Fruit fly (Drosophila melanogaster) whole organism, prepupa: ENCODE data around the gene CG5160.
A peak's percentile ranks its signal among the peaks of the same experiment; 100 is the strongest.

ENCODE experiments used
- Blimp-1 ChIP-seq: fragments of 200-800 bp; sonication (Bioruptor generic); optimal IDR thresholded peaks from 3 replicates; lab custom pipeline; 2017; ENCODE audit warnings: missing biosample characterization, missing genetic modification characterization, mild to moderate bottlenecking, moderate library complexity, missing genetic modification reagents
- CG10631 ChIP-seq: fragments of 200-800 bp; sonication (Bioruptor generic); optimal IDR thresholded peaks from 2 replicates; lab custom pipeline; 2016; ENCODE audit warnings: missing biosample characterization, missing genetic modification characterization
- CG10669 ChIP-seq: fragments of 200-800 bp; sonication (Bioruptor generic); optimal IDR thresholded peaks from 3 replicates; lab custom pipeline; 2018; ENCODE audit warnings: missing biosample characterization, mild to moderate bottlenecking, missing genetic modification characterization, moderate library complexity
- CG11902 ChIP-seq: fragments of 200-800 bp; sonication (Bioruptor generic); optimal IDR thresholded peaks from 3 replicates; lab custom pipeline; 2016; ENCODE audit warnings: missing biosample characterization, missing genetic modification characterization
- CG15336 ChIP-seq: fragments of 200-800 bp; sonication (Bioruptor generic); IDR thresholded peaks from 2 replicates; pipeline ENCODE4 v1.3.6; 2022; ENCODE audit warnings: missing biosample characterization, missing genetic modification characterization
- CG1621 ChIP-seq: fragments of 200-800 bp; sonication (Bioruptor generic); optimal IDR thresholded peaks from 3 replicates; lab custom pipeline; 2018; ENCODE audit warnings: missing biosample characterization, mild to moderate bottlenecking, missing genetic modification characterization
- CG3032 ChIP-seq: fragments of 200-800 bp; optimal IDR thresholded peaks from 2 replicates; lab custom pipeline; 2019; ENCODE audit warnings: missing biosample characterization, mild to moderate bottlenecking, missing genetic modification characterization, moderate library complexity
- CG31627 ChIP-seq: fragments of 200-800 bp; sonication (Bioruptor generic); optimal IDR thresholded peaks from 3 replicates; lab custom pipeline; 2016; ENCODE audit warnings: missing biosample characterization, missing genetic modification characterization
- CG32006 ChIP-seq: fragments of 200-800 bp; sonication (Bioruptor generic); optimal IDR thresholded peaks from 3 replicates; lab custom pipeline; 2017; ENCODE audit warnings: missing biosample characterization, mild to moderate bottlenecking, missing genetic modification characterization
- CG3919 ChIP-seq: fragments of 200-800 bp; sonication (Bioruptor generic); optimal IDR thresholded peaks from 3 replicates; lab custom pipeline; 2016; ENCODE audit warnings: missing biosample characterization, missing genetic modification characterization
- CG4318 ChIP-seq: fragments of 200-800 bp; sonication (Bioruptor generic); optimal IDR thresholded peaks from 3 replicates; lab custom pipeline; 2017; ENCODE audit warnings: missing biosample characterization, mild to moderate bottlenecking, missing genetic modification characterization
- CG6163 ChIP-seq: fragments of 200-800 bp; sonication (Bioruptor generic); IDR thresholded peaks from 3 replicates; pipeline ENCODE4 v1.3.6; 2022; ENCODE audit warnings: missing biosample characterization, missing genetic modification characterization
- CG6276 ChIP-seq: fragments of 200-800 bp; sonication (Bioruptor generic); optimal IDR thresholded peaks from 2 replicates; lab custom pipeline; 2017; ENCODE audit warnings: missing biosample characterization, mild to moderate bottlenecking, missing genetic modification characterization
- CG6808 ChIP-seq: fragments of 200-800 bp; sonication (Bioruptor generic); optimal IDR thresholded peaks from 3 replicates; lab custom pipeline; 2017; ENCODE audit warnings: missing biosample characterization, missing genetic modification characterization, mild to moderate bottlenecking, moderate library complexity, missing genetic modification reagents
- CG6854 ChIP-seq: fragments of 200-800 bp; sonication (Bioruptor generic); optimal IDR thresholded peaks from 2 replicates; lab custom pipeline; 2017; ENCODE audit warnings: missing biosample characterization, mild to moderate bottlenecking, missing genetic modification characterization
- CG7368 ChIP-seq: fragments of 200-800 bp; sonication (Bioruptor generic); optimal IDR thresholded peaks from 3 replicates; lab custom pipeline; 2016; ENCODE audit warnings: missing biosample characterization, missing genetic modification characterization
- CG8632 ChIP-seq: fragments of 200-800 bp; sonication (Bioruptor generic); optimal IDR thresholded peaks from 3 replicates; lab custom pipeline; 2016; ENCODE audit warnings: missing biosample characterization, missing genetic modification characterization
- CG9139 ChIP-seq: fragments of 200-800 bp; sonication (Bioruptor generic); optimal IDR thresholded peaks from 3 replicates; lab custom pipeline; 2017; ENCODE audit warnings: missing biosample characterization, mild to moderate bottlenecking, missing genetic modification characterization
- Eip78C ChIP-seq: fragments of 200-800 bp; sonication (Bioruptor generic); peaks from one replicate; lab custom pipeline; 2016; ENCODE audit warnings: missing biosample characterization, missing genetic modification characterization
- Eip93F ChIP-seq: fragments of 200-800 bp; sonication (Bioruptor generic); optimal IDR thresholded peaks from 2 replicates; lab custom pipeline; 2016; ENCODE audit warnings: missing biosample characterization, mild to moderate bottlenecking, missing genetic modification characterization
- Ets21C ChIP-seq: fragments of 200-800 bp; sonication (Bioruptor generic); optimal IDR thresholded peaks from 3 replicates; lab custom pipeline; 2016; ENCODE audit warnings: missing biosample characterization, missing genetic modification characterization
- Ets96B ChIP-seq: fragments of 200-800 bp; optimal IDR thresholded peaks from 2 replicates; lab custom pipeline; 2019; ENCODE audit warnings: missing biosample characterization, mild to moderate bottlenecking, missing genetic modification characterization, moderate library complexity
- Gug ChIP-seq: fragments of 200-800 bp; sonication (Bioruptor generic); IDR thresholded peaks from 2 replicates; pipeline ENCODE4 v1.3.6; 2022; ENCODE audit warnings: missing biosample characterization, missing genetic modification characterization
- Hr38 ChIP-seq: sonication (Bioruptor generic); optimal IDR thresholded peaks from 2 replicates; lab custom pipeline; 2016; ENCODE audit warnings: missing biosample characterization, missing genetic modification characterization
- Hr39 ChIP-seq: fragments of 200-800 bp; sonication (Bioruptor generic); optimal IDR thresholded peaks from 2 replicates; lab custom pipeline; 2016; ENCODE audit warnings: missing biosample characterization, missing genetic modification characterization
- Hr4 ChIP-seq: fragments of 200-800 bp; sonication (Bioruptor generic); optimal IDR thresholded peaks from 3 replicates; lab custom pipeline; 2016; ENCODE audit warnings: missing biosample characterization, missing genetic modification characterization
- OdsH ChIP-seq: fragments of 200-800 bp; sonication (Bioruptor generic); optimal IDR thresholded peaks from 3 replicates; lab custom pipeline; 2016; ENCODE audit warnings: missing biosample characterization, missing genetic modification characterization
- achi ChIP-seq: fragments of 200-800 bp; sonication (Bioruptor generic); optimal IDR thresholded peaks from 3 replicates; lab custom pipeline; 2016; ENCODE audit warnings: missing biosample characterization, missing genetic modification characterization
- cyc ChIP-seq: fragments of 200-800 bp; sonication (Bioruptor generic); optimal IDR thresholded peaks from 3 replicates; lab custom pipeline; 2016; ENCODE audit warnings: missing biosample characterization, missing genetic modification characterization
- dsx ChIP-seq: fragments of 200-800 bp; optimal IDR thresholded peaks from 3 replicates; lab custom pipeline; 2019; ENCODE audit warnings: missing biosample characterization, mild to moderate bottlenecking, missing genetic modification characterization, moderate library complexity; ENCODE audit not compliant: poor library complexity, severe bottlenecking
- eg ChIP-seq: fragments of 200-800 bp; sonication (Bioruptor generic); IDR thresholded peaks from 3 replicates; pipeline ENCODE4 v1.3.6; 2022; ENCODE audit warnings: missing biosample characterization, missing genetic modification characterization
- esn ChIP-seq: fragments of 200-800 bp; sonication (Bioruptor generic); optimal IDR thresholded peaks from 2 replicates; lab custom pipeline; 2016; ENCODE audit warnings: missing biosample characterization, mild to moderate bottlenecking, missing genetic modification characterization, moderate library complexity
- fd85E ChIP-seq: fragments of 200-800 bp; sonication (Bioruptor generic); optimal IDR thresholded peaks from 3 replicates; lab custom pipeline; 2016; ENCODE audit warnings: missing biosample characterization, missing genetic modification characterization
- fkh ChIP-seq: fragments of 200-800 bp; sonication (Bioruptor generic); optimal IDR thresholded peaks from 3 replicates; lab custom pipeline; 2017; ENCODE audit warnings: missing biosample characterization, mild to moderate bottlenecking, missing genetic modification characterization, moderate library complexity
- lz ChIP-seq: fragments of 200-800 bp; sonication (Bioruptor generic); optimal IDR thresholded peaks from 3 replicates; lab custom pipeline; 2016; ENCODE audit warnings: missing biosample characterization, missing genetic modification characterization
- pdm3 ChIP-seq: fragments of 200-800 bp; sonication (Bioruptor generic); optimal IDR thresholded peaks from 3 replicates; lab custom pipeline; 2016; ENCODE audit warnings: missing biosample characterization, missing genetic modification characterization
- salr ChIP-seq, 2 experiments: fragments of 200-800 bp; sonication (Bioruptor generic); optimal IDR thresholded peaks; 3 replicates each; lab custom pipeline; 2016 to 2018; ENCODE audit warnings: missing biosample characterization in 2 of 2, missing genetic modification characterization in 2 of 2, mild to moderate bottlenecking in 1 of 2
- spab ChIP-seq: fragments of 200-800 bp; sonication (Bioruptor generic); optimal IDR thresholded peaks from 2 replicates; lab custom pipeline; 2017; ENCODE audit warnings: missing biosample characterization, mild to moderate bottlenecking, missing genetic modification characterization, missing genetic modification reagents
- ss ChIP-seq, 2 experiments: fragments of 200-800 bp; sonication (Bioruptor generic); optimal IDR thresholded peaks; 2 replicates in 1 of 2; 3 replicates in 1 of 2; lab custom pipeline; 2017 to 2018; ENCODE audit warnings: mild to moderate bottlenecking in 2 of 2, missing biosample characterization in 2 of 2, missing genetic modification characterization in 2 of 2, moderate library complexity in 1 of 2
- topi ChIP-seq: fragments of 200-800 bp; sonication (Bioruptor generic); optimal IDR thresholded peaks from 3 replicates; lab custom pipeline; 2016; ENCODE audit warnings: missing biosample characterization, missing genetic modification characterization
- vri ChIP-seq: fragments of 200-800 bp; sonication (Bioruptor generic); optimal IDR thresholded peaks from 3 replicates; lab custom pipeline; 2016; ENCODE audit warnings: missing biosample characterization, mild to moderate bottlenecking, missing genetic modification characterization

Gene CG5160

dm6 chr2L:7419408-7420304 is 21.1 kb upstream of the CG5160 start (continued):
- TF ChIP-seq Gug (GFP tag; lab: Robert Waterston, UW), result no peak
- no peak for TF ChIP-seq Hr38 (GFP tag; lab: Kevin White, UChicago)
- peak; percentile 64 for TF ChIP-seq CG6808 (GFP tag; lab: Kevin White, UChicago)
- peak; percentile 49 for TF ChIP-seq CG8632 (GFP tag; lab: Kevin White, UChicago)
- TF ChIP-seq CG15336 (GFP tag; lab: Robert Waterston, UW), result peak; percentile 64
- peak; percentile 50 for TF ChIP-seq CG9139 (GFP tag; lab: Kevin White, UChicago)
- TF ChIP-seq Hr39 (GFP tag; lab: Kevin White, UChicago), result peak; percentile 69
- no peak for TF ChIP-seq CG7368 (GFP tag; lab: Kevin White, UChicago)
- TF ChIP-seq OdsH (GFP tag; lab: Kevin White, UChicago), result peak; percentile 54
- TF ChIP-seq esn (GFP tag; lab: Kevin White, UChicago), result peak; percentile 89
- TF ChIP-seq lz (GFP tag; lab: Kevin White, UChicago), result peak; percentile 85
- TF ChIP-seq vri (GFP tag; lab: Kevin White, UChicago), result no peak
- TF ChIP-seq CG11902 (GFP tag; lab: Kevin White, UChicago), result peak; percentile 40
- TF ChIP-seq achi (GFP tag; lab: Kevin White, UChicago), result peak; percentile 77
- peak in 1 of 2 experiments; percentile 43 for TF ChIP-seq salr (GFP tag; optimal IDR thresholded peaks at IDR 0.05; lab: Kevin White, UChicago)
- TF ChIP-seq Eip78C (GFP tag; lab: Kevin White, UChicago), result peak; percentile 86
- TF ChIP-seq fd85E (GFP tag; lab: Kevin White, UChicago), result no peak
- no peak for TF ChIP-seq fkh (GFP tag; lab: Kevin White, UChicago)
- peak in 1 of 2 experiments; percentile 76 for TF ChIP-seq ss (GFP tag; optimal IDR thresholded peaks at IDR 0.05; lab: Kevin White, UChicago)
- peak; percentile 82 for TF ChIP-seq topi
- TF ChIP-seq CG6163 (GFP tag; lab: Robert Waterston, UW), result peak; percentile 65
- TF ChIP-seq spab (GFP tag; lab: Kevin White, UChicago), result peak; percentile 15
- TF ChIP-seq Blimp-1 (GFP tag; lab: Kevin White, UChicago), result peak; percentile 62
- peak; percentile 34 for TF ChIP-seq CG6276 (GFP tag; lab: Kevin White, UChicago)
- peak; percentile 77 for TF ChIP-seq CG3032 (tag; lab: Kevin White, UChicago)
- peak; percentile 69 for TF ChIP-seq cyc
- peak; percentile 65 for TF ChIP-seq pdm3 (GFP tag; lab: Kevin White, UChicago)
- peak; percentile 58 for TF ChIP-seq Ets96B
- TF ChIP-seq CG1621, result no peak
- TF ChIP-seq Hr4 (GFP tag; lab: Kevin White, UChicago), result peak; percentile 44
- peak; percentile 52; the same call in 1 of the 3 replicates for TF ChIP-seq eg (GFP tag; lab: Robert Waterston, UW)

dm6 chr2L:7418148-7418988 is 19.8 kb upstream of the CG5160 start:
- peak; percentile 52 for TF ChIP-seq Ets21C (GFP tag; lab: Kevin White, UChicago)
- peak; percentile 10 for TF ChIP-seq CG6854 (GFP tag; lab: Kevin White, UChicago)
- TF ChIP-seq CG9139 (GFP tag; lab: Kevin White, UChicago), result peak; percentile 45
- peak; percentile 65 for TF ChIP-seq CG7368 (GFP tag; lab: Kevin White, UChicago)
- peak; percentile 59; the same call in 1 of the 3 replicates for TF ChIP-seq CG6163 (GFP tag; lab: Robert Waterston, UW)
- peak; percentile 85 for TF ChIP-seq Ets96B
- peak; percentile 57 for TF ChIP-seq dsx (GFP tag; lab: Kevin White, UChicago)
- peak; percentile 67 for TF ChIP-seq spab (GFP tag; lab: Kevin White, UChicago)
- TF ChIP-seq CG6276 (GFP tag; lab: Kevin White, UChicago), result peak; percentile 68
- peak; percentile 70 for TF ChIP-seq fkh (GFP tag; lab: Kevin White, UChicago)
- TF ChIP-seq CG8632 (GFP tag; lab: Kevin White, UChicago), result peak; percentile 86
- TF ChIP-seq Hr39 (GFP tag; lab: Kevin White, UChicago), result peak; percentile 66
- TF ChIP-seq Eip93F (GFP tag; lab: Kevin White, UChicago), result peak; percentile 57
- TF ChIP-seq CG10631, result peak; percentile 87
- TF ChIP-seq cyc, result peak; percentile 75
- TF ChIP-seq CG11902 (GFP tag; lab: Kevin White, UChicago), result peak; percentile 42
- peak; percentile 73 for TF ChIP-seq CG15336 (GFP tag; lab: Robert Waterston, UW)
- TF ChIP-seq pdm3 (GFP tag; lab: Kevin White, UChicago), result peak; percentile 65
- peak; percentile 77 for TF ChIP-seq CG3032 (tag; lab: Kevin White, UChicago)
- TF ChIP-seq CG4318 (GFP tag; lab: Kevin White, UChicago), result peak; percentile 56
- TF ChIP-seq topi, result peak; percentile 84
- peak; percentile 87 for TF ChIP-seq CG32006
- peak; percentile 72 for TF ChIP-seq Blimp-1 (GFP tag; lab: Kevin White, UChicago)
- peak; percentile 72 for TF ChIP-seq CG10669 (GFP tag; lab: Kevin White, UChicago)
- peak; percentile 75 for TF ChIP-seq CG3919 (GFP tag; lab: Kevin White, UChicago)
- TF ChIP-seq CG31627 (GFP tag; lab: Kevin White, UChicago), result peak; percentile 83
- peak; percentile 38 for TF ChIP-seq Gug (GFP tag; lab: Robert Waterston, UW)
- TF ChIP-seq Hr4 (GFP tag; lab: Kevin White, UChicago), result peak; percentile 78
- TF ChIP-seq lz (GFP tag; lab: Kevin White, UChicago), result peak; percentile 83
